Fruit fly (Drosophila melanogaster): ENCODE results near the gene CG10907.

dm6 chr3L:11821723-11822445 lies 28.6 kb downstream of the CG10907 start, which contains the start of the genes CG11597 and CG5946:
- TF ChIP-seq CG8478 (optimal IDR thresholded peaks at IDR 0.05): no peak
- TF ChIP-seq pan (optimal IDR thresholded peaks at IDR 0.05): no peak
- no peak for TF ChIP-seq usp (GFP tag; optimal IDR thresholded peaks at IDR 0.05)
